Fruit fly (Drosophila melanogaster): ENCODE results near the gene ergic53.

DNA sequence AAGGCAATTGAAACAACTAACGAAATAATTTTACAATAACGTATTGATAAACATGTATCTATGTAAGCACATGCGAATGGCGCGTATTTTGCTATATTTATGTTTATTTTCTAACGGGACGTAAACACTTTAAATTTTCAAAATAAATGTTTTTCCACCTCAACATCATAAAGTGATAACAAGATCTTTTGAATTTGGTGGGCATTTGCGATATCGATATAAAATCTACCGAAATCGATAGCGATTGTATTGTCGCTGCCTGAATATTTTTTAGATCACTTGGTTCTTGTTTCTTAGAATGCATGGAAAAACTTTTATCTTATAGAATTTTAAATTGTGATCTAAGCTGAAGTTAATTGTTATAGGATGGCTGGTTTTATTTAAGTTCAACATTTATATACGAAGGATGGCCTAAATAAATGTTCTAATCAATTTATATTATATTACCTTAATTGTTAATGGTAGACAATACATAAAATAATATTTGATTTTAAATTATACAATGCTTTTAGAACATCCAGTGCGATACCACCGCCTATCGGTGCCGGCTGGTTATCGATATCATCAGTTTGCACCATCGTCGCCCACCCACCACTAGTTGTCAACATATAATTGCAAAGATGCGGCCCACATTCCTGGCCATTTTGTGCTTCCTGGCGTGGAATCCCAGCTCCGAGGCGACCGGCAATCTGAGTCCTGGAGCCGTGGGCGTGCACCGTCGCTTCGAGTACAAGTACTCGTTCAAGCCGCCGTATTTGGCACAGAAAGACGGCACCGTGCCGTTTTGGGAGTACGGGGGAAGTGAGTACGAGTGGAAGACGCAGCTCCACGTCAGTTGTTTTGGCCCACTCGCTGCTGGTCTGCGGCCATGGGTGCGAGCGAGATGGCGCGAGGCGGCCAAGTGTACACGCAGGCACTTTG lies at the start of gene ergic53:
- no peak for TF ChIP-seq CG8478 (optimal IDR thresholded peaks at IDR 0.05)
- TF ChIP-seq CTCF (optimal IDR thresholded peaks at IDR 0.05): no peak

Data from S2 (cell line).